Fruit fly (Drosophila melanogaster): ENCODE results near the gene corolla.

DNA sequence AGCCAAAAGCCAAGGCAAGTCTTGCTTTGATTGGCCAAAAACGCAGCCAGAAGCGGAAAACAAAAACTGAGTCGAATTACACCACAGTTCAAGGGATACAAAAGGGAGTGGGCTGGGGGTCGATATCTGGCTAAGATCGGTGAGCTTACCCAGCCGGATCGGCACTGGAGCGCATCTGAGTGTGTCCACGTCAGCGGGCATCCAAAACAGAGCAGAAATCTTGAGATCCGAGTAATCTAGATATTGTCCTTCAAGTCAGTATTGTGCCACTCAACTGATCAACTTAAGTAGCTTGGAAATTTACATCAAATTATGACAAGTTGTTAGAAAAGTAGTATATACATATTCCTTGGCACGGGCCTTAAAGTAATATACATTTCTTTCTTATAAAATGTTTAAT is 43.3 kb downstream of the corolla start, which contains the start of gene CG12992:
- no peak for TF ChIP-seq CG15710 (tag; optimal IDR thresholded peaks at IDR 0.05)
- no peak for TF ChIP-seq CG4496 (GFP tag; IDR thresholded peaks at IDR 0.05)
- TF ChIP-seq Pif1A (GFP tag; optimal IDR thresholded peaks at IDR 0.05) = no peak
- no peak for TF ChIP-seq D1 (tag; optimal IDR thresholded peaks at IDR 0.05)
- TF ChIP-seq CG10348 (GFP tag; IDR thresholded peaks at IDR 0.05) = no peak
- no peak for TF ChIP-seq CG8159 (tag; optimal IDR thresholded peaks at IDR 0.05)
- TF ChIP-seq rn (GFP tag; IDR thresholded peaks at IDR 0.05) = no peak
- TF ChIP-seq Pif1B (GFP tag; optimal IDR thresholded peaks at IDR 0.05) = no peak
- no peak for TF ChIP-seq CG12605 (GFP tag; IDR thresholded peaks at IDR 0.05)
- TF ChIP-seq CG8301 (tag; optimal IDR thresholded peaks at IDR 0.05) = no peak
- TF ChIP-seq EcR (GFP tag; optimal IDR thresholded peaks at IDR 0.05) = no peak

Measured in whole organism, pupa.